Comparison of ENCODE assay signal across 1 fruit fly cellular context in genomic region chr3R:28904816-28905435, dm6.
TF ChIP-seq lines count a peak whose summit lies in the region.

No protein-coding gene starts in this region.

TF ChIP-seq in whole organism, embryonic, 481 proteins besides CTCF, POLR2A, EP300 and RAD21 (continued from another document and continues in another):
- TF ChIP-seq CG13424 (tag; optimal IDR thresholded peaks at IDR 0.05; lab: Kevin White, UChicago) (peak; percentile 75), CG14441 (GFP tag; IDR thresholded peaks at IDR 0.05; lab: Robert Waterston, UW) (peak; percentile 91), Chrac-16 (GFP tag; optimal IDR thresholded peaks at IDR 0.05; lab: Kevin White, UChicago) (peak; percentile 70), CG14965 (GFP tag; optimal IDR thresholded peaks at IDR 0.05; lab: Kevin White, UChicago; ENCODE audit: borderline replicate concordance) (no peak), Xrp1 (GFP tag; IDR thresholded peaks at IDR 0.05; lab: Robert Waterston, UW) (peak; percentile 68), CG17361 (GFP tag; IDR thresholded peaks at IDR 0.05; lab: Robert Waterston, UW) (peak; percentile 50; the same call in 2 of the 3 replicates), scrt (GFP tag; optimal IDR thresholded peaks at IDR 0.05; lab: Kevin White, UChicago) (peak; percentile 49), Blimp-1 (GFP tag; optimal IDR thresholded peaks at IDR 0.05; lab: Kevin White, UChicago) (peak; percentile 48), Hsf (GFP tag; optimal IDR thresholded peaks at IDR 0.05; lab: Kevin White, UChicago) (peak; percentile 69), CG3838 (GFP tag; optimal IDR thresholded peaks at IDR 0.05; lab: Kevin White, UChicago) (no peak), Bteb2 (GFP tag; optimal IDR thresholded peaks at IDR 0.05; lab: Kevin White, UChicago) (peak; percentile 81), caup (GFP tag; optimal IDR thresholded peaks at IDR 0.05; lab: Kevin White, UChicago; ENCODE audit: severe bottlenecking) (peak; percentile 57), z (GFP tag; IDR thresholded peaks at IDR 0.05; lab: Robert Waterston, UW) (no peak), Fer2 (tag; optimal IDR thresholded peaks at IDR 0.05; lab: Kevin White, UChicago) (peak; percentile 46), CG4730 (GFP tag; IDR thresholded peaks at IDR 0.05; lab: Robert Waterston, UW) (peak; percentile 78), tll (GFP tag; optimal IDR thresholded peaks at IDR 0.05; lab: Kevin White, UChicago) (no peak), HLHmδ (GFP tag; optimal IDR thresholded peaks at IDR 0.05; lab: Kevin White, UChicago) (no peak), Meics (GFP tag; optimal IDR thresholded peaks at IDR 0.05; lab: Kevin White, UChicago) (peak; percentile 67), CG4617 (GFP tag; optimal IDR thresholded peaks at IDR 0.05; lab: Kevin White, UChicago; ENCODE audit: borderline replicate concordance) (peak; percentile 48), zfh2 (GFP tag; optimal IDR thresholded peaks at IDR 0.05; lab: Kevin White, UChicago) (peak; percentile 90), Hr3 (GFP tag; optimal IDR thresholded peaks at IDR 0.05; lab: Kevin White, UChicago) (peak; percentile 65), dysf (GFP tag; IDR thresholded peaks at IDR 0.05; lab: Robert Waterston, UW) (peak; percentile 91), Ada2b (GFP tag; IDR thresholded peaks at IDR 0.05; lab: Robert Waterston, UW) (peak; percentile 82), wor (GFP tag; IDR thresholded peaks at IDR 0.05; lab: Robert Waterston, UW) (peak; percentile 55), CG7786 (GFP tag; optimal IDR thresholded peaks at IDR 0.05; lab: Kevin White, UChicago) (peak; percentile 79), emc (GFP tag; optimal IDR thresholded peaks at IDR 0.05; lab: Kevin White, UChicago) (peak; percentile 73), CG31441 (GFP tag; IDR thresholded peaks at IDR 0.05; lab: Robert Waterston, UW) (peak; percentile 51; the same call in 1 of the 2 replicates), insv (GFP tag; optimal IDR thresholded peaks at IDR 0.05; lab: Kevin White, UChicago) (no peak), seq (GFP tag; IDR thresholded peaks at IDR 0.05; lab: Robert Waterston, UW) (peak; percentile 49), CG7987 (GFP tag; optimal IDR thresholded peaks at IDR 0.05; lab: Kevin White, UChicago) (no peak), Doc2 (GFP tag; IDR thresholded peaks at IDR 0.05; lab: Robert Waterston, UW) (0 out of 2 replicates have a peak, but pooled peaks have one; percentile 35), Vsx1 (GFP tag; optimal IDR thresholded peaks at IDR 0.05; lab: Kevin White, UChicago) (no peak), CG14860 (GFP tag; IDR thresholded peaks at IDR 0.05; lab: Robert Waterston, UW; ENCODE audit: partially characterized antibody) (no peak), H15 (GFP tag; IDR thresholded peaks at IDR 0.05; lab: Robert Waterston, UW) (peak; percentile 78), CG11695 (GFP tag; IDR thresholded peaks at IDR 0.05; lab: Robert Waterston, UW) (peak; percentile 77), dati (GFP tag; IDR thresholded peaks at IDR 0.05; lab: Robert Waterston, UW) (peak; percentile 66), Dek (tag; optimal IDR thresholded peaks at IDR 0.05; lab: Kevin White, UChicago) (peak; percentile 68), tin (GFP tag; optimal IDR thresholded peaks at IDR 0.05; lab: Kevin White, UChicago) (peak; percentile 65), CG17186 (GFP tag; optimal IDR thresholded peaks at IDR 0.05; lab: Kevin White, UChicago) (no peak), CG10654 (GFP tag; optimal IDR thresholded peaks at IDR 0.05; lab: Kevin White, UChicago) (peak; percentile 31), Six4 (GFP tag; optimal IDR thresholded peaks at IDR 0.05; lab: Kevin White, UChicago) (peak; percentile 57), CG12769 (tag; optimal IDR thresholded peaks at IDR 0.05; lab: Kevin White, UChicago) (peak; percentile 93), so (GFP tag; IDR thresholded peaks at IDR 0.05; lab: Robert Waterston, UW) (peak; percentile 75), CG1529 (GFP tag; optimal IDR thresholded peaks at IDR 0.05; lab: Kevin White, UChicago) (peak; percentile 46), Oaz (GFP tag; IDR thresholded peaks at IDR 0.05; lab: Robert Waterston, UW) (peak; percentile 70), fd96Cb (tag; optimal IDR thresholded peaks at IDR 0.05; lab: Kevin White, UChicago) (peak; percentile 48), pho (GFP tag; optimal IDR thresholded peaks at IDR 0.05; lab: Kevin White, UChicago) (peak; percentile 61), Jarid2 (GFP tag; optimal IDR thresholded peaks at IDR 0.05; lab: Kevin White, UChicago) (peak; percentile 8), Oli (tag; optimal IDR thresholded peaks at IDR 0.05; lab: Kevin White, UChicago) (peak; percentile 77), CG18262 (tag; optimal IDR thresholded peaks at IDR 0.05; lab: Kevin White, UChicago) (peak; percentile 61), NC2α (GFP tag; optimal IDR thresholded peaks at IDR 0.05; lab: Kevin White, UChicago) (peak; percentile 22), crol (GFP tag; IDR thresholded peaks at IDR 0.05; lab: Robert Waterston, UW) (no peak), CG14667 (GFP tag; IDR thresholded peaks at IDR 0.05; lab: Robert Waterston, UW) (peak; percentile 81), zen2 (GFP tag; IDR thresholded peaks at IDR 0.05; lab: Robert Waterston, UW; ENCODE audit: partially characterized antibody) (no peak), CG10209 (GFP tag; optimal IDR thresholded peaks at IDR 0.05; lab: Kevin White, UChicago) (peak; percentile 65), CG6254 (GFP tag; optimal IDR thresholded peaks at IDR 0.05; lab: Kevin White, UChicago) (no peak), Max (GFP tag; optimal IDR thresholded peaks at IDR 0.05; lab: Kevin White, UChicago) (peak; percentile 4), ind (GFP tag; optimal IDR thresholded peaks at IDR 0.05; lab: Kevin White, UChicago) (peak; percentile 85), CG4404 (GFP tag; IDR thresholded peaks at IDR 0.05; lab: Robert Waterston, UW) (peak; percentile 60), unpg (GFP tag; optimal IDR thresholded peaks at IDR 0.05; lab: Kevin White, UChicago) (peak; percentile 82), C15 (GFP tag; IDR thresholded peaks at IDR 0.05; lab: Robert Waterston, UW) (peak; percentile 76; the same call in 2 of the 3 replicates), Nf-YB (GFP tag; optimal IDR thresholded peaks at IDR 0.05; lab: Kevin White, UChicago) (peak; percentile 18), bab2 (GFP tag; optimal IDR thresholded peaks at IDR 0.05; lab: Kevin White, UChicago) (peak; percentile 79), pfk (GFP tag; optimal IDR thresholded peaks at IDR 0.05; lab: Kevin White, UChicago) (no peak), crp (GFP tag; optimal IDR thresholded peaks at IDR 0.05; lab: Kevin White, UChicago) (no peak), dm (GFP tag; optimal IDR thresholded peaks at IDR 0.05; lab: Kevin White, UChicago) (peak; percentile 11), CG15514 (GFP tag; optimal IDR thresholded peaks at IDR 0.05; lab: Kevin White, UChicago) (peak; percentile 21), sug (tag; optimal IDR thresholded peaks at IDR 0.05; lab: Kevin White, UChicago) (peak; percentile 66), usp (GFP tag; optimal IDR thresholded peaks at IDR 0.05; lab: Kevin White, UChicago) (no peak), klu (GFP tag; IDR thresholded peaks at IDR 0.05; lab: Robert Waterston, UW) (peak; percentile 68; the same call in 1 of the 2 replicates), da (GFP tag; optimal IDR thresholded peaks at IDR 0.05; lab: Kevin White, UChicago) (peak; percentile 49), Gsc (GFP tag; IDR thresholded peaks at IDR 0.05; lab: Robert Waterston, UW) (no peak), E2f1 (GFP tag; IDR thresholded peaks at IDR 0.05; lab: Robert Waterston, UW) (peak; percentile 81), Adf1 (GFP tag; IDR thresholded peaks at IDR 0.05; lab: Robert Waterston, UW) (no peak; the same call in 1 of the 2 replicates), CG1647 (GFP tag; optimal IDR thresholded peaks at IDR 0.05; lab: Kevin White, UChicago) (peak; percentile 60), pb (GFP tag; optimal IDR thresholded peaks at IDR 0.05; lab: Kevin White, UChicago) (peak; percentile 59), hb (GFP tag; IDR thresholded peaks at IDR 0.05; lab: Robert Waterston, UW; ENCODE audit: partially characterized antibody) (no peak), CG8290 (GFP tag; optimal IDR thresholded peaks at IDR 0.05; lab: Kevin White, UChicago) (no peak), CG8290 (tag; optimal IDR thresholded peaks at IDR 0.05; lab: Kevin White, UChicago) (peak in 1 of 2 experiments; percentile 93), CG13894 (tag; optimal IDR thresholded peaks at IDR 0.05; lab: Kevin White, UChicago) (no peak), inv (GFP tag; IDR thresholded peaks at IDR 0.05; lab: Robert Waterston, UW; ENCODE audit: partially characterized antibody) (no peak), MTF-1 (GFP tag; optimal IDR thresholded peaks at IDR 0.05; lab: Kevin White, UChicago; ENCODE audit: borderline replicate concordance) (no peak), CG17912 (GFP tag; optimal IDR thresholded peaks at IDR 0.05; lab: Kevin White, UChicago) (no peak), p53 (GFP tag; optimal IDR thresholded peaks at IDR 0.05; lab: Kevin White, UChicago) (no peak), H2.0 (GFP tag; IDR thresholded peaks at IDR 0.05; lab: Robert Waterston, UW) (peak; percentile 83), CG6654 (GFP tag; optimal IDR thresholded peaks at IDR 0.05; lab: Kevin White, UChicago) (peak; percentile 15), dmrt99B (tag; optimal IDR thresholded peaks at IDR 0.05; lab: Kevin White, UChicago) (peak; percentile 71), ham (GFP tag; IDR thresholded peaks at IDR 0.05; lab: Robert Waterston, UW) (peak; percentile 69; the same call in 1 of the 2 replicates), CG10959 (GFP tag; IDR thresholded peaks at IDR 0.05; lab: Robert Waterston, UW) (no peak), Optix (GFP tag; IDR thresholded peaks at IDR 0.05; lab: Robert Waterston, UW) (peak; percentile 66; the same call in 2 of the 3 replicates), kah (GFP tag; optimal IDR thresholded peaks at IDR 0.05; lab: Kevin White, UChicago) (no peak), CG15479 (GFP tag; optimal IDR thresholded peaks at IDR 0.05; lab: Kevin White, UChicago) (no peak), stwl (tag; optimal IDR thresholded peaks at IDR 0.05; lab: Kevin White, UChicago) (no peak), CG17359 (tag; optimal IDR thresholded peaks at IDR 0.05; lab: Kevin White, UChicago) (peak; percentile 68), CG8359 (GFP tag; optimal IDR thresholded peaks at IDR 0.05; lab: Kevin White, UChicago; ENCODE audit: borderline replicate concordance) (no peak), CG33557 (GFP tag; optimal IDR thresholded peaks at IDR 0.05; lab: Kevin White, UChicago) (no peak), ERR (GFP tag; optimal IDR thresholded peaks at IDR 0.05; lab: Kevin White, UChicago) (peak; percentile 75), HLH54F (GFP tag; optimal IDR thresholded peaks at IDR 0.05; lab: Kevin White, UChicago) (peak; percentile 82), pzg (GFP tag; optimal IDR thresholded peaks at IDR 0.05; lab: Kevin White, UChicago) (no peak), CG8944 (GFP tag; optimal IDR thresholded peaks at IDR 0.05; lab: Kevin White, UChicago) (peak; percentile 66), CG13123 (GFP tag; optimal IDR thresholded peaks at IDR 0.05; lab: Kevin White, UChicago) (peak; percentile 21), HmgD (GFP tag; optimal IDR thresholded peaks at IDR 0.05; lab: Kevin White, UChicago) (peak; percentile 12), CG11504 (tag; optimal IDR thresholded peaks at IDR 0.05; lab: Kevin White, UChicago) (peak; percentile 67), Dbx (GFP tag; IDR thresholded peaks at IDR 0.05; lab: Robert Waterston, UW) (peak; percentile 84), CG17802 (tag; optimal IDR thresholded peaks at IDR 0.05; lab: Kevin White, UChicago) (no peak), twi (tag; optimal IDR thresholded peaks at IDR 0.05; lab: Kevin White, UChicago) (peak; percentile 43), NC2β (GFP tag; optimal IDR thresholded peaks at IDR 0.05; lab: Kevin White, UChicago) (peak; percentile 58), gt (GFP tag; IDR thresholded peaks at IDR 0.05; lab: Robert Waterston, UW) (no peak), Neu2 (GFP tag; optimal IDR thresholded peaks at IDR 0.05; lab: Kevin White, UChicago; ENCODE audit: borderline replicate concordance) (no peak), Deaf1 (tag; optimal IDR thresholded peaks at IDR 0.05; lab: Kevin White, UChicago) (no peak), CG1602 (GFP tag; optimal IDR thresholded peaks at IDR 0.05; lab: Kevin White, UChicago) (peak; percentile 41), CG3726 (GFP tag; IDR thresholded peaks at IDR 0.05; lab: Robert Waterston, UW) (no peak), Opbp (GFP tag; IDR thresholded peaks at IDR 0.05; lab: Robert Waterston, UW; ENCODE audit: partially characterized antibody) (no peak), CG14710 (tag; optimal IDR thresholded peaks at IDR 0.05; lab: Kevin White, UChicago) (no peak), CG13624 (GFP tag; optimal IDR thresholded peaks at IDR 0.05; lab: Kevin White, UChicago) (peak; percentile 88), chn (GFP tag; optimal IDR thresholded peaks at IDR 0.05; lab: Kevin White, UChicago) (peak; percentile 79), Antp (GFP tag; optimal IDR thresholded peaks at IDR 0.05; lab: Kevin White, UChicago) (peak; percentile 87), CG9797 (GFP tag; optimal IDR thresholded peaks at IDR 0.05; lab: Kevin White, UChicago) (no peak), Hmr (GFP tag; optimal IDR thresholded peaks at IDR 0.05; lab: Kevin White, UChicago) (peak; percentile 67), CG6683 (GFP tag; optimal IDR thresholded peaks at IDR 0.05; lab: Kevin White, UChicago) (no peak), CG7556 (GFP tag; optimal IDR thresholded peaks at IDR 0.05; lab: Kevin White, UChicago) (peak; percentile 31), knrl (GFP tag; IDR thresholded peaks at IDR 0.05; lab: Robert Waterston, UW; ENCODE audit: partially characterized antibody) (no peak), CG34376 (GFP tag; optimal IDR thresholded peaks at IDR 0.05; lab: Kevin White, UChicago) (peak; percentile 7), Sox102F (GFP tag; optimal IDR thresholded peaks at IDR 0.05; lab: Kevin White, UChicago) (peak; percentile 82), CG8924 (tag; optimal IDR thresholded peaks at IDR 0.05; lab: Kevin White, UChicago) (peak; percentile 58), vnd (GFP tag; IDR thresholded peaks at IDR 0.05; lab: Robert Waterston, UW; ENCODE audit: partially characterized antibody) (no peak), Ptx1 (GFP tag; IDR thresholded peaks at IDR 0.05; lab: Robert Waterston, UW) (peak; percentile 85), CG18476 (GFP tag; optimal IDR thresholded peaks at IDR 0.05; lab: Kevin White, UChicago) (no peak), CG16779 (GFP tag; IDR thresholded peaks at IDR 0.05; lab: Robert Waterston, UW) (peak; percentile 77), CG11696 (GFP tag; IDR thresholded peaks at IDR 0.05; lab: Robert Waterston, UW) (0 out of 2 replicates have a peak, but pooled peaks have one; percentile 30)
